Worm (Caenorhabditis elegans) whole organism, L3 larva: Measurements from ENCODE around the gene T25B9.3.
A peak's percentile ranks its signal among the peaks of the same experiment; 100 is the strongest.

Source experiments
- ama-1 ChIP-seq: fragments of 150-350 bp; optimal IDR thresholded peaks from 2 replicates; lab custom pipeline; 2018
- daf-12 ChIP-seq: fragments of 150-350 bp; optimal IDR thresholded peaks from 2 replicates; lab custom pipeline; 2014; ENCODE audit warnings: missing biosample characterization, missing genetic modification reagents, missing genetic modification characterization
- egl-27 ChIP-seq: sonication (generic microtip); optimal IDR thresholded peaks from 4 replicates; lab custom pipeline; 2017; ENCODE audit warnings: missing biosample characterization, missing genetic modification reagents, missing genetic modification characterization
- elt-1 ChIP-seq: fragments of 150-350 bp; optimal IDR thresholded peaks from 2 replicates; lab custom pipeline; 2014; ENCODE audit warnings: missing biosample characterization, missing genetic modification characterization
- elt-2 ChIP-seq: sonication (generic microtip); optimal IDR thresholded peaks from 2 replicates; lab custom pipeline; 2016; ENCODE audit warnings: missing genetic modification reagents, mild to moderate bottlenecking, missing genetic modification characterization, missing compliant biosample characterization
- elt-3 ChIP-seq, 3 experiments: fragments of 150-350 bp in 1 of 3; sonication (generic microtip) in 2 of 3; optimal IDR thresholded peaks; 2 replicates in 2 of 3; 4 replicates in 1 of 3; lab custom pipeline; 2014 to 2017; ENCODE audit warnings: missing biosample characterization in 3 of 3, missing genetic modification characterization in 3 of 3
- eor-1 ChIP-seq, 2 experiments: fragments of 150-350 bp; optimal IDR thresholded peaks; 2 replicates each; lab custom pipeline; 2014 to 2018; ENCODE audit warnings: missing biosample characterization in 2 of 2, missing genetic modification characterization in 2 of 2
- lin-15B ChIP-seq: fragments of 150-350 bp; optimal IDR thresholded peaks from 2 replicates; lab custom pipeline; 2014; ENCODE audit warnings: missing biosample characterization, missing genetic modification characterization
- lin-39 ChIP-seq: fragments of 150-350 bp; optimal IDR thresholded peaks from 2 replicates; lab custom pipeline; 2018; ENCODE audit warnings: missing biosample characterization, missing genetic modification reagents, missing genetic modification characterization
- mml-1 ChIP-seq: fragments of 150-350 bp; sonication (generic microtip); optimal IDR thresholded peaks from 3 replicates; lab custom pipeline; 2014; ENCODE audit warnings: missing biosample characterization, missing genetic modification characterization
- nhr-11 ChIP-seq: fragments of 150-350 bp; optimal IDR thresholded peaks from 2 replicates; lab custom pipeline; 2014; ENCODE audit warnings: missing biosample characterization, missing genetic modification characterization
- nhr-12 ChIP-seq: fragments of 150-350 bp; optimal IDR thresholded peaks from 2 replicates; lab custom pipeline; 2014; ENCODE audit warnings: missing biosample characterization, missing genetic modification characterization
- nhr-25 ChIP-seq: sonication (generic microtip); optimal IDR thresholded peaks from 2 replicates; lab custom pipeline; 2017; ENCODE audit warnings: missing biosample characterization, missing genetic modification characterization
- nhr-43 ChIP-seq: sonication (generic microtip); optimal IDR thresholded peaks from 2 replicates; lab custom pipeline; 2016; ENCODE audit warnings: mild to moderate bottlenecking, missing genetic modification characterization, missing compliant biosample characterization; ENCODE audit not compliant: poor library complexity, severe bottlenecking
- nhr-67 ChIP-seq: fragments of 150-350 bp; optimal IDR thresholded peaks from 2 replicates; lab custom pipeline; 2014; ENCODE audit warnings: missing biosample characterization, missing genetic modification characterization
- nhr-77 ChIP-seq: fragments of 150-350 bp; optimal IDR thresholded peaks from 2 replicates; lab custom pipeline; 2014; ENCODE audit warnings: missing biosample characterization, missing genetic modification characterization
- pha-4 ChIP-seq: fragments of 150-350 bp; optimal IDR thresholded peaks from 2 replicates; lab custom pipeline; 2014; ENCODE audit warnings: missing biosample characterization, missing genetic modification reagents, missing genetic modification characterization
- pqm-1 ChIP-seq: fragments of 150-350 bp; optimal IDR thresholded peaks from 2 replicates; lab custom pipeline; 2017; ENCODE audit warnings: missing biosample characterization, missing genetic modification characterization, inconsistent platforms
- sea-2 ChIP-seq: fragments of 150-350 bp; sonication (generic microtip); optimal IDR thresholded peaks from 4 replicates; lab custom pipeline; 2014; ENCODE audit warnings: missing biosample characterization, missing genetic modification reagents, missing genetic modification characterization
- skn-1 ChIP-seq: fragments of 150-350 bp; optimal IDR thresholded peaks from 2 replicates; lab custom pipeline; 2014; ENCODE audit warnings: missing biosample characterization, missing genetic modification characterization
- tbx-2 ChIP-seq: sonication (generic microtip); optimal IDR thresholded peaks from 2 replicates; lab custom pipeline; 2016; ENCODE audit warnings: mild to moderate bottlenecking, missing genetic modification characterization, missing compliant biosample characterization
- unc-39 ChIP-seq: sonication (generic microtip); optimal IDR thresholded peaks from 4 replicates; lab custom pipeline; 2017; ENCODE audit warnings: missing biosample characterization, missing genetic modification characterization
- ztf-11 ChIP-seq: fragments of 150-350 bp; optimal IDR thresholded peaks from 2 replicates; lab custom pipeline; 2014; ENCODE audit warnings: missing biosample characterization, missing genetic modification characterization

The T25B9.3 gene

DNA sequence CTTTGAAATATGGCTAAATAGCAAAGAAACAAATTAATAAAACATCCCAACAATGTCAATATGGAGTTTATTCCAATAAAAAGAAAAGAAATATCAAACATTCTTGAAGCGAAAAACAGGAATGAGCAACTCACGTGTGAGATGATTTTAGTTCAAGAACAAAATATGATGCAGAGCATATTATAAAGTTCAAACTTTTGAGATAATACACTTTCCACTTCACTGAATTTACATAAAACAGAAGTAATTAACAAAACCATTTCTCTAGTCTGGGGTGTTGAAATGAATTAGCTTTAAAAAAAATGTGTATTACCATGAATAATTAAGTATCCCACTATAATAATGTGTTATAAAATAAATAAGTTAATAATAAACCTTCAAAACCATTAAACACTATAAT is 42.2 kb downstream of the T25B9.3 start, which contains the start of gene srd-7:
Gene srd-7, minus strand, starts transcription at position 101 of the 400 bp plus-strand sequence.
- TF ChIP-seq tbx-2 (tag; lab: Kevin White, UChicago) = no peak
- no peak for TF ChIP-seq lin-15B (tag; lab: Kevin White, UChicago)
- no peak for TF ChIP-seq unc-39 (tag; lab: Kevin White, UChicago)
- TF ChIP-seq mml-1 (tag; lab: Kevin White, UChicago) = no peak
- TF ChIP-seq ztf-11 (tag; lab: Kevin White, UChicago) = no peak
- no peak for TF ChIP-seq lin-39 (tag; lab: Kevin White, UChicago)
- no peak for TF ChIP-seq nhr-11
- TF ChIP-seq skn-1 (tag; lab: Kevin White, UChicago) = no peak
- no peak for TF ChIP-seq sea-2
- no peak for TF ChIP-seq egl-27 (tag; lab: Kevin White, UChicago)
- no peak for TF ChIP-seq nhr-77 (tag; lab: Kevin White, UChicago)
- no peak for TF ChIP-seq elt-2

DNA sequence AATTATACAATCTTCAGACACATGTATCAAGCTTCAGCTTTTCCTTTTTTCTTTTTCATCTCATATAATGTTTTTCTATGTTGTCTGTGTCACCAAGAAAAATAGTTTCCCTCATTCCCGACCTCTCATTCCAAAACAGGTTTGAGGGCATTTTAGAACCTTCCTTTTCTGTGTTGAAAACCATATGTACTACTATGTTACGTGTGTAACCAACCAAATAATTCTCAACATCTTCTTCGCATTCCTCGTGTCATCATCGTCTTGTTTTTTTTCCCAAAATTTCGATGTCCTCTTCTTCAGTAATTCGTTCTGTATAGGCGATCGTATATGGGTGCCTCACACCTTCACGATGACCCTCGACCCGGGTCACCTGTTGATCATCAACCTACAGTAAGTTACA is 45.8 kb downstream of the T25B9.3 start, which contains the start of gene pept-2:
Gene pept-2, plus strand, starts transcription at position 301 of the 400 bp plus-strand sequence.
- no peak for TF ChIP-seq nhr-43 (tag; lab: Kevin White, UChicago)
- peak; percentile 31 for TF ChIP-seq nhr-25 (tag; lab: Kevin White, UChicago)

DNA sequence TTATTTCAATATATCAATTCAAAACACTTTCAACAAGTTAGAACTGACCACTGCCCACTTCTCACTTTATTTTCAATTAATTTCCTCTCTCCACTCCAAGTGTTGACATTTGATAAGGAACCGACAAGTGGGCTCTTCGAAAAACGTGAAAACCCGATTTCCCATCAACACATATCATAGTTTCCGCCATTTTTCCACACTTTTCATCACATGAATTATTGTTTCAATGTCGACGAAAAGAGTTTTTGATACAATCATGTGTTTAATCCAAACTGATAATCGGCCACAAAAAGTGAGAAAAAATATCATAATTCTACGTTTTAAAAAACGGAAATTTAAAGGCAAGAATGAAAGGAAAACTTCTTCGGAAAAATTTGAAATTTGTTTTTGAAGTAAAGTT is 51.1 kb downstream of the T25B9.3 start:
- TF ChIP-seq elt-2 = peak; percentile 76
- TF ChIP-seq daf-12 (tag; lab: Kevin White, UChicago) = no peak
- no peak for TF ChIP-seq nhr-12 (tag; lab: Kevin White, UChicago)
- TF ChIP-seq pha-4 (tag; lab: Kevin White, UChicago) = peak; percentile 77
- no peak for TF ChIP-seq tbx-2 (tag; lab: Kevin White, UChicago)
- no peak for TF ChIP-seq ama-1
- no peak for TF ChIP-seq eor-1 (tag; optimal IDR thresholded peaks at IDR 0.05; lab: Kevin White, UChicago)
- TF ChIP-seq pqm-1 (tag; lab: Kevin White, UChicago) = peak; percentile 41
- TF ChIP-seq elt-1 (tag; lab: Kevin White, UChicago) = no peak
- no peak for TF ChIP-seq elt-3 (tag; optimal IDR thresholded peaks at IDR 0.05; lab: Kevin White, UChicago)

DNA sequence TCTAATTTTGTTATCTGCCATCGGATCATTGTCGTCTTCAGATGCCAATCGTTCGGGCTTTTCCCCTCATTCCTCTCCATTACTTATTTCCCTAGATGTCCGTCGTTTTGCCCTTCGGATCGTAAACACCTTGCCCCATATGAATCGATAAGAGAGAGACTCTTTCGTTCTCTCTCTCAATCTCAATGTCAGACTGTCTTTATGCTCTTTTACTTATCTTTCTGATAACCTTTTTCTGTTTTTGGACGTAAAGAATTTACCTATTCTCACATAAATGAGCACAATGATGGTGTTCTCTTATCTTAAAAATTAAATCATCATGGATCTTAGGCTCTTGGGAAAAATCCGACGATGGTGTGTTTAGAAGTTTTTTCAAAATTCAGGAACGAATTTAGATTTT is 52.1 kb downstream of the T25B9.3 start:
- TF ChIP-seq nhr-67 (tag; lab: Kevin White, UChicago) = no peak
- peak; percentile 56 for TF ChIP-seq pqm-1 (tag; lab: Kevin White, UChicago)
- TF ChIP-seq elt-2 = peak; percentile 78
